Worm (Caenorhabditis elegans) whole organism, late embryonic: ENCODE measurements around the gene dnj-25.

Experiments
- C08G9.2 ChIP-seq: sonication (generic microtip); optimal IDR thresholded peaks from 2 replicates; lab custom pipeline; 2016; ENCODE audit warnings: mild to moderate bottlenecking, missing genetic modification characterization, moderate library complexity, missing compliant biosample characterization
- F13H6.1 ChIP-seq: sonication (generic microtip); optimal IDR thresholded peaks from 2 replicates; lab custom pipeline; 2016; ENCODE audit warnings: missing genetic modification characterization, missing compliant biosample characterization
- K02D7.2 ChIP-seq: sonication (generic microtip); optimal IDR thresholded peaks from 2 replicates; lab custom pipeline; 2017; ENCODE audit warnings: mild to moderate bottlenecking, missing genetic modification characterization, missing compliant biosample characterization
- K09A11.1 ChIP-seq: sonication (generic microtip); optimal IDR thresholded peaks from 2 replicates; lab custom pipeline; 2017; ENCODE audit warnings: antibody characterized with exemption, mild to moderate bottlenecking, missing genetic modification characterization, missing compliant biosample characterization; ENCODE audit not compliant: insufficient read depth
- T23F11.4 ChIP-seq: fragments of 200-800 bp; sonication (Bioruptor generic); optimal IDR thresholded peaks from 2 replicates; lab custom pipeline; 2018; ENCODE audit warnings: mild to moderate bottlenecking, missing genetic modification characterization, missing compliant biosample characterization
- Y22D7AL.16 ChIP-seq: sonication (generic microtip); optimal IDR thresholded peaks from 2 replicates; lab custom pipeline; 2016; ENCODE audit warnings: missing genetic modification characterization, missing compliant biosample characterization
- ama-1 ChIP-seq: fragments of 150-350 bp; optimal IDR thresholded peaks from 2 replicates; lab custom pipeline; 2014
- ceh-14 ChIP-seq: sonication (generic microtip); optimal IDR thresholded peaks from 2 replicates; lab custom pipeline; 2016; ENCODE audit warnings: missing genotype, missing genetic modification characterization, missing compliant biosample characterization
- ceh-18 ChIP-seq: sonication (generic microtip); optimal IDR thresholded peaks from 2 replicates; lab custom pipeline; 2016; ENCODE audit warnings: missing genetic modification characterization, missing compliant biosample characterization
- ceh-19 ChIP-seq: fragments of 200-800 bp; sonication (Bioruptor generic); optimal IDR thresholded peaks from 2 replicates; lab custom pipeline; 2018; ENCODE audit warnings: mild to moderate bottlenecking, missing genetic modification characterization, missing compliant biosample characterization
- ceh-2 ChIP-seq: sonication (generic microtip); optimal IDR thresholded peaks from 2 replicates; lab custom pipeline; 2016; ENCODE audit warnings: missing genotype, missing genetic modification characterization, missing compliant biosample characterization
- ceh-22 ChIP-seq: sonication (generic microtip); optimal IDR thresholded peaks from 2 replicates; lab custom pipeline; 2017; ENCODE audit warnings: missing biosample characterization, missing genetic modification characterization
- ceh-31 ChIP-seq: sonication (generic microtip); optimal IDR thresholded peaks from 2 replicates; lab custom pipeline; 2016; ENCODE audit warnings: missing genetic modification characterization, missing compliant biosample characterization
- ceh-34 ChIP-seq: sonication (generic microtip); optimal IDR thresholded peaks from 2 replicates; lab custom pipeline; 2016; ENCODE audit warnings: mild to moderate bottlenecking, missing genetic modification characterization, missing compliant biosample characterization
- ceh-48 ChIP-seq: sonication (generic microtip); optimal IDR thresholded peaks from 2 replicates; lab custom pipeline; 2016; ENCODE audit warnings: missing genetic modification characterization, inconsistent platforms, missing compliant biosample characterization
- ceh-6 ChIP-seq: fragments of 200-800 bp; sonication (Bioruptor generic); optimal IDR thresholded peaks from 2 replicates; lab custom pipeline; 2018; ENCODE audit warnings: mild to moderate bottlenecking, missing genetic modification characterization, missing compliant biosample characterization
- dve-1 ChIP-seq: sonication (generic microtip); optimal IDR thresholded peaks from 2 replicates; lab custom pipeline; 2017; ENCODE audit warnings: antibody characterized with exemption, mild to moderate bottlenecking, missing genetic modification characterization, missing compliant biosample characterization
- elt-2 ChIP-seq: sonication (generic microtip); optimal IDR thresholded peaks from 2 replicates; lab custom pipeline; 2016; ENCODE audit warnings: missing genetic modification reagents, missing genetic modification characterization, missing compliant biosample characterization
- elt-4 ChIP-seq: sonication (generic microtip); optimal IDR thresholded peaks from 2 replicates; lab custom pipeline; 2016; ENCODE audit warnings: missing genetic modification characterization, missing compliant biosample characterization
- eyg-1 ChIP-seq: sonication (generic microtip); optimal IDR thresholded peaks from 2 replicates; lab custom pipeline; 2016; ENCODE audit warnings: missing genotype, missing genetic modification characterization, missing compliant biosample characterization
- gmeb-2 ChIP-seq: sonication (generic microtip); optimal IDR thresholded peaks from 2 replicates; lab custom pipeline; 2016; ENCODE audit warnings: missing genetic modification characterization, inconsistent platforms, missing compliant biosample characterization
- hlh-13 ChIP-seq: fragments of 200-800 bp; sonication (Bioruptor generic); optimal IDR thresholded peaks from 2 replicates; lab custom pipeline; 2018; ENCODE audit warnings: mild to moderate bottlenecking, missing genetic modification characterization, missing compliant biosample characterization
- hlh-15 ChIP-seq: sonication (generic microtip); optimal IDR thresholded peaks from 2 replicates; lab custom pipeline; 2016; ENCODE audit warnings: missing genetic modification characterization, missing compliant biosample characterization
- hlh-6 ChIP-seq: sonication (generic microtip); optimal IDR thresholded peaks from 2 replicates; lab custom pipeline; 2016; ENCODE audit warnings: missing genotype, missing genetic modification characterization, missing compliant biosample characterization
- lim-6 ChIP-seq: sonication (generic microtip); optimal IDR thresholded peaks from 2 replicates; lab custom pipeline; 2016; ENCODE audit warnings: missing genetic modification characterization, missing compliant biosample characterization
- lin-11 ChIP-seq: fragments of 200-800 bp; sonication (Bioruptor generic); optimal IDR thresholded peaks from 2 replicates; lab custom pipeline; 2018; ENCODE audit warnings: mild to moderate bottlenecking, missing genetic modification characterization, missing compliant biosample characterization
- nfya-1 ChIP-seq: sonication (generic microtip); optimal IDR thresholded peaks from 2 replicates; lab custom pipeline; 2017; ENCODE audit warnings: missing genetic modification characterization, mild to moderate bottlenecking, missing compliant biosample characterization, antibody characterized with exemption, moderate library complexity
- nhr-11 ChIP-seq: fragments of 150-350 bp; optimal IDR thresholded peaks from 2 replicates; lab custom pipeline; 2014; ENCODE audit warnings: missing biosample characterization, missing genetic modification characterization
- nhr-232 ChIP-seq: sonication (generic microtip); optimal IDR thresholded peaks from 2 replicates; lab custom pipeline; 2016; ENCODE audit warnings: missing genetic modification characterization, missing compliant biosample characterization
- pax-1 ChIP-seq: fragments of 150-350 bp; optimal IDR thresholded peaks from 2 replicates; lab custom pipeline; 2014; ENCODE audit warnings: missing biosample characterization, missing genetic modification characterization
- pha-2 ChIP-seq: sonication (generic microtip); optimal IDR thresholded peaks from 2 replicates; lab custom pipeline; 2017; ENCODE audit warnings: mild to moderate bottlenecking, missing genetic modification characterization, missing compliant biosample characterization
- pqm-1 ChIP-seq: sonication (generic microtip); optimal IDR thresholded peaks from 2 replicates; lab custom pipeline; 2016; ENCODE audit warnings: missing genetic modification characterization, missing compliant biosample characterization
- ref-2 ChIP-seq: sonication (generic microtip); optimal IDR thresholded peaks from 2 replicates; lab custom pipeline; 2016; ENCODE audit warnings: missing genetic modification characterization, missing compliant biosample characterization
- sox-2 ChIP-seq: fragments of 200-800 bp; sonication (Bioruptor generic); IDR thresholded peaks from 2 replicates; pipeline ENCODE4 v1.3.6; 2022; ENCODE audit warnings: missing genetic modification reagents, missing genetic modification characterization, missing compliant biosample characterization
- sox-4 ChIP-seq: sonication (generic microtip); optimal IDR thresholded peaks from 2 replicates; lab custom pipeline; 2017; ENCODE audit warnings: mild to moderate bottlenecking, missing genetic modification characterization, inconsistent platforms, missing compliant biosample characterization
- syd-9 ChIP-seq: sonication (generic microtip); optimal IDR thresholded peaks from 2 replicates; lab custom pipeline; 2016; ENCODE audit warnings: mild to moderate bottlenecking, missing genetic modification characterization, moderate library complexity, missing compliant biosample characterization
- tbx-2 ChIP-seq: sonication (generic microtip); optimal IDR thresholded peaks from 2 replicates; lab custom pipeline; 2016; ENCODE audit warnings: missing genetic modification characterization, missing compliant biosample characterization
- tbx-7 ChIP-seq: sonication (generic microtip); optimal IDR thresholded peaks from 2 replicates; lab custom pipeline; 2016; ENCODE audit warnings: missing genotype, missing genetic modification characterization, missing compliant biosample characterization
- unc-42 ChIP-seq: sonication (generic microtip); optimal IDR thresholded peaks from 2 replicates; lab custom pipeline; 2016; ENCODE audit warnings: missing genotype, missing genetic modification characterization, missing compliant biosample characterization
- ztf-16 ChIP-seq: sonication (generic microtip); optimal IDR thresholded peaks from 2 replicates; lab custom pipeline; 2017; ENCODE audit warnings: missing genetic modification characterization, missing compliant biosample characterization

Gene dnj-25

ce11 chrV:20792371-20792890, 48.3 kb upstream of the dnj-25 start, which contains the start of gene Y44A6D.3:
TSS of gene Y44A6D.3 (minus strand) at chrV:20792421.
- no peak for TF ChIP-seq K09A11.1 (tag; lab: Kevin White, UChicago)
- no peak for TF ChIP-seq ceh-22
- TF ChIP-seq pha-2 (tag; lab: Kevin White, UChicago): no peak

ce11 chrV:20790616-20791015, 46.5 kb upstream of the dnj-25 start:
- TF ChIP-seq pqm-1 (tag; lab: Kevin White, UChicago) (no peak), ref-2 (tag; lab: Kevin White, UChicago) (no peak), C08G9.2 (no peak), nhr-11 (tag; lab: Kevin White, UChicago) (no peak), dve-1 (tag; lab: Kevin White, UChicago) (no peak), eyg-1 (tag; lab: Kevin White, UChicago) (no peak), Y22D7AL.16 (tag; lab: Kevin White, UChicago) (no peak), ceh-18 (no peak), lim-6 (tag; lab: Kevin White, UChicago) (no peak), ztf-16 (tag; lab: Kevin White, UChicago) (no peak), T23F11.4 (GFP tag; lab: Kevin White, UChicago) (no peak), sox-2 (GFP tag; lab: Robert Waterston, UW) (no peak)
- TF ChIP-seq, all 69 proteins: peak for 0

- TF ChIP-seq ceh-6 (GFP tag; lab: Kevin White, UChicago) (no peak), pax-1 (no peak), hlh-6 (tag; lab: Kevin White, UChicago) (no peak), gmeb-2 (tag; lab: Kevin White, UChicago) (no peak), nhr-232 (tag; lab: Kevin White, UChicago) (no peak), ceh-48 (tag; lab: Kevin White, UChicago) (no peak), ceh-34 (tag; lab: Kevin White, UChicago) (no peak), ceh-31 (tag; lab: Kevin White, UChicago) (no peak), K02D7.2 (tag; lab: Kevin White, UChicago) (no peak), unc-42 (tag; lab: Kevin White, UChicago) (no peak), pha-2 (tag; lab: Kevin White, UChicago) (no peak), ceh-14 (tag; lab: Kevin White, UChicago) (no peak), ama-1 (lab: Kevin White, UChicago) (no peak)
These were observed 45.9 kb upstream of the dnj-25 start, which contains the start of gene Y44A6D.1 for ce11 chrV:20790011-20790410. TSS of gene Y44A6D.1 (minus strand) at chrV:20790033.

- TF ChIP-seq ceh-2: no peak
- peak; percentile 97 for TF ChIP-seq unc-42 (tag; lab: Kevin White, UChicago)
- TF ChIP-seq lin-11: no peak
- no peak for TF ChIP-seq K09A11.1 (tag; lab: Kevin White, UChicago)
- peak; percentile 83 for TF ChIP-seq ceh-48 (tag; lab: Kevin White, UChicago)
- no peak for TF ChIP-seq nhr-232 (tag; lab: Kevin White, UChicago)
- peak; percentile 58 for TF ChIP-seq ceh-14 (tag; lab: Kevin White, UChicago)
- peak; percentile 54 for TF ChIP-seq tbx-2
- no peak for TF ChIP-seq tbx-7 (tag; lab: Kevin White, UChicago)
- TF ChIP-seq nfya-1: peak; percentile 48
- no peak for TF ChIP-seq hlh-6 (tag; lab: Kevin White, UChicago)
- TF ChIP-seq elt-2 (tag; lab: Kevin White, UChicago): no peak
- TF ChIP-seq elt-4 (tag; lab: Kevin White, UChicago): peak; percentile 28
- TF ChIP-seq T23F11.4 (GFP tag; lab: Kevin White, UChicago): no peak
- TF ChIP-seq ref-2 (tag; lab: Kevin White, UChicago): peak; percentile 12
- no peak for TF ChIP-seq dve-1 (tag; lab: Kevin White, UChicago)
- peak; percentile 8 for TF ChIP-seq sox-4 (tag; lab: Kevin White, UChicago)
- TF ChIP-seq F13H6.1 (tag; lab: Kevin White, UChicago): no peak
- peak; percentile 62 for TF ChIP-seq ceh-19 (GFP tag; lab: Kevin White, UChicago)
- TF ChIP-seq hlh-15 (tag; lab: Kevin White, UChicago): no peak
- TF ChIP-seq syd-9 (tag; lab: Kevin White, UChicago): no peak
- TF ChIP-seq ceh-18: peak; percentile 24
- TF ChIP-seq ceh-22: no peak
- peak; percentile 6 for TF ChIP-seq C08G9.2
- peak; percentile 78 for TF ChIP-seq ceh-31 (tag; lab: Kevin White, UChicago)
- no peak for TF ChIP-seq hlh-13 (GFP tag; lab: Kevin White, UChicago)
- no peak for TF ChIP-seq Y22D7AL.16 (tag; lab: Kevin White, UChicago)
- TF ChIP-seq, all 69 proteins: peak for 12
These were observed 45.0 kb upstream of the dnj-25 start, which contains the start of gene tpan-1 for ce11 chrV:20789105-20789504. TSS of gene tpan-1 (plus strand) at chrV:20789502.
